Fruit fly (Drosophila melanogaster) whole organism, pupa: Measurements from ENCODE around the gene CG14968.

ENCODE experiments used
- CG10348 ChIP-seq: fragments of 200-800 bp; sonication (Bioruptor generic); IDR thresholded peaks from 2 replicates; pipeline ENCODE4 v1.3.6; 2022; ENCODE audit warnings: missing biosample characterization, missing genetic modification characterization
- CG9948 ChIP-seq: fragments of 200-800 bp; sonication (Bioruptor generic); optimal IDR thresholded peaks from 2 replicates; lab custom pipeline; 2018; ENCODE audit warnings: missing biosample characterization, mild to moderate bottlenecking, missing genetic modification characterization, moderate library complexity
- D1 ChIP-seq: fragments of 200-800 bp; sonication (Bioruptor generic); optimal IDR thresholded peaks from 2 replicates; lab custom pipeline; 2018; ENCODE audit warnings: missing biosample characterization, mild to moderate bottlenecking, missing genetic modification characterization, moderate library complexity

- TF ChIP-seq D1 (tag; lab: Kevin White, UChicago) (no peak), CG9948 (tag; lab: Kevin White, UChicago) (no peak), CG10348 (GFP tag; lab: Robert Waterston, UW) (no peak)
Observed at dm6 chr3L:3305430-3305829, 2.5 kb upstream of the CG14968 start.
